Fruit fly (Drosophila melanogaster): Measurements from ENCODE around the gene RpL22.

RpL22 gene

dm6 chrX:796397-796989, 31.6 kb upstream of the RpL22 start (continued):
- TF ChIP-seq otp (GFP tag; IDR thresholded peaks at IDR 0.05) (0 out of 3 replicates have a peak, but pooled peaks have one; percentile 39), mld (GFP tag; IDR thresholded peaks at IDR 0.05; ENCODE audit: partially characterized antibody) (peak; percentile 96), exex (tag; optimal IDR thresholded peaks at IDR 0.05) (peak; percentile 12), Pdp1 (GFP tag; optimal IDR thresholded peaks at IDR 0.05) (peak in 1 of 2 experiments; percentile 90), unpg (GFP tag; optimal IDR thresholded peaks at IDR 0.05) (no peak), Med (GFP tag) (peak; percentile 85), dimm (GFP tag; IDR thresholded peaks at IDR 0.05) (no peak), CG2889 (GFP tag; IDR thresholded peaks at IDR 0.05) (no peak), E2f2 (GFP tag; IDR thresholded peaks at IDR 0.05) (peak; percentile 22; the same call in 1 of the 2 replicates), CG14860 (GFP tag; IDR thresholded peaks at IDR 0.05; ENCODE audit: partially characterized antibody) (peak; percentile 93), oc (tag; optimal IDR thresholded peaks at IDR 0.05) (peak; percentile 49), CG8924 (tag; optimal IDR thresholded peaks at IDR 0.05) (peak; percentile 10), trem (tag; optimal IDR thresholded peaks at IDR 0.05) (peak; percentile 23), CG9932 (GFP tag; IDR thresholded peaks at IDR 0.05) (peak; percentile 48; the same call in 1 of the 2 replicates), lilli (GFP tag; optimal IDR thresholded peaks at IDR 0.05) (peak; percentile 35), HLH54F (GFP tag; optimal IDR thresholded peaks at IDR 0.05) (peak; percentile 21), pho (GFP tag; optimal IDR thresholded peaks at IDR 0.05) (peak; percentile 31), CG16813 (GFP tag; IDR thresholded peaks at IDR 0.05; ENCODE audit: partially characterized antibody) (peak; percentile 94), CG10267 (tag; optimal IDR thresholded peaks at IDR 0.05) (peak; percentile 26), vvl (GFP tag; IDR thresholded peaks at IDR 0.05) (peak; percentile 46), nmo (GFP tag; optimal IDR thresholded peaks at IDR 0.05) (peak; percentile 11), insv (GFP tag; optimal IDR thresholded peaks at IDR 0.05) (peak in 1 of 2 experiments; percentile 82), Taf1 (GFP tag; IDR thresholded peaks at IDR 0.05) (no peak), sens (GFP tag) (peak; percentile 68), CG11456 (GFP tag; IDR thresholded peaks at IDR 0.05) (peak; percentile 61; the same call in 1 of the 3 replicates), emc (GFP tag; optimal IDR thresholded peaks at IDR 0.05) (no peak), grau (tag; optimal IDR thresholded peaks at IDR 0.05) (peak; percentile 22), corto (GFP tag; optimal IDR thresholded peaks at IDR 0.05) (peak; percentile 59), rib (GFP tag; IDR thresholded peaks at IDR 0.05) (peak; percentile 46; the same call in 1 of the 2 replicates), CG3065 (GFP tag; optimal IDR thresholded peaks at IDR 0.05) (no peak), CG7987 (GFP tag; optimal IDR thresholded peaks at IDR 0.05) (peak; percentile 44), CG10543 (GFP tag; optimal IDR thresholded peaks at IDR 0.05) (peak; percentile 55), tna (GFP tag; IDR thresholded peaks at IDR 0.05; ENCODE audit: partially characterized antibody) (peak; percentile 80), CG18476 (GFP tag; optimal IDR thresholded peaks at IDR 0.05) (no peak), bsh (GFP tag; optimal IDR thresholded peaks at IDR 0.05) (peak in 1 of 2 experiments; percentile 1), NK7.1 (GFP tag; optimal IDR thresholded peaks at IDR 0.05) (no peak), CHES-1-like (GFP tag; optimal IDR thresholded peaks at IDR 0.05) (peak; percentile 34), Max (GFP tag; optimal IDR thresholded peaks at IDR 0.05) (peak; percentile 38), HLH4C (GFP tag; IDR thresholded peaks at IDR 0.05; ENCODE audit: partially characterized antibody) (peak; percentile 89), CG33213 (GFP tag; optimal IDR thresholded peaks at IDR 0.05) (peak; percentile 98), NC2β (GFP tag; optimal IDR thresholded peaks at IDR 0.05) (peak; percentile 5), Xbp1 (GFP tag; optimal IDR thresholded peaks at IDR 0.05) (peak; percentile 34)
